Worm (Caenorhabditis elegans) whole organism, midembryonic: ENCODE results near the gene T10F2.5.

Experiments used
- T22C8.4 ChIP-seq: fragments of 200-800 bp; sonication (Bioruptor generic); IDR thresholded peaks from 2 replicates; pipeline ENCODE4 v1.3.6; 2022; ENCODE audit warnings: missing genetic modification characterization, missing compliant biosample characterization
- cog-1 ChIP-seq: sonication (generic microtip); optimal IDR thresholded peaks from 2 replicates; lab custom pipeline; 2016; ENCODE audit warnings: missing genetic modification characterization, missing compliant biosample characterization
- flt-1 ChIP-seq: fragments of 200-800 bp; sonication (Bioruptor generic); IDR thresholded peaks from 2 replicates; pipeline ENCODE4 v1.3.6; 2022; ENCODE audit warnings: missing genetic modification characterization, missing compliant biosample characterization
- klf-2 ChIP-seq: fragments of 200-800 bp; sonication (Bioruptor generic); conservative IDR thresholded peaks from 2 replicates; pipeline ENCODE4 v1.3.6; 2022; ENCODE audit warnings: missing genetic modification reagents, missing genetic modification characterization, missing compliant biosample characterization
- med-1 ChIP-seq: sonication (generic microtip); optimal IDR thresholded peaks from 2 replicates; lab custom pipeline; 2017; ENCODE audit warnings: missing genetic modification characterization, mild to moderate bottlenecking, missing compliant biosample characterization, antibody characterized with exemption, missing genetic modification reagents; ENCODE audit not compliant: insufficient read depth
- tab-1 ChIP-seq: fragments of 200-800 bp; sonication (Bioruptor generic); IDR thresholded peaks from 2 replicates; pipeline ENCODE4 v1.3.6; 2022; ENCODE audit warnings: missing genetic modification characterization, missing compliant biosample characterization
- ztf-23 ChIP-seq: fragments of 200-800 bp; sonication (Bioruptor generic); IDR thresholded peaks from 2 replicates; pipeline ENCODE4 v1.3.6; 2022; ENCODE audit warnings: missing genetic modification reagents, missing genetic modification characterization, missing compliant biosample characterization
- ztf-29 ChIP-seq: fragments of 200-800 bp; sonication (Bioruptor generic); IDR thresholded peaks from 2 replicates; pipeline ENCODE4 v1.3.6; 2022; ENCODE audit warnings: missing genetic modification reagents, missing genetic modification characterization, missing compliant biosample characterization

DNA sequence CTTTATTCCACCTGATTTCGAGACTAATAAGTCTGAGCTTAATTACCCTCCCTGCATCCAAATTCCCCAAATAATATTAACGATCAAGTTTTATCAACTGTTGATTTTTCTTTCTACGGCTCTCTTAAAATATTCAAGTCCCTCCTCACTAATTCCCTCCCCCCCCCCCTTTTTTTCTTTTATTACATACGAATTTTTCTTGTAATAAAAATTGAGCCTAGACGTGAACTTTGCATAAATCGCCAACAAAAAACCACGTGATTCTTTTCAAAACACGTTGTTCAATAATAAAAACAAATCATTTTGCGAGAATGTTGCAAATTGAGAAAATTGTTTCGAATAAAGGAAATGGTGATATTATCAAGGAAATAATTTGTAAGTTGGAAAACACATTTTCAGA is 29.0 kb upstream of the T10F2.5 start, which contains the start of gene K10D2.8:
- TF ChIP-seq flt-1 (GFP tag; lab: Robert Waterston, UW) (no peak), T22C8.4 (no peak), tab-1 (no peak), ztf-29 (GFP tag; lab: Robert Waterston, UW) (no peak), med-1 (GFP tag; lab: Kevin White, UChicago) (no peak), ztf-23 (GFP tag; lab: Robert Waterston, UW) (no peak), cog-1 (tag; lab: Kevin White, UChicago) (no peak), klf-2 (GFP tag; lab: Robert Waterston, UW) (no peak)
